Fruit fly (Drosophila melanogaster) whole organism, embryonic: ENCODE data around the gene CG15922.

Experiments used
- BEAF-32 ChIP-seq: fragments of 200-800 bp; sonication (Bioruptor generic); optimal IDR thresholded peaks from 3 replicates; lab custom pipeline; 2017; ENCODE audit warnings: missing biosample characterization, missing genetic modification characterization, mild to moderate bottlenecking, moderate library complexity, missing genetic modification reagents
- C15 ChIP-seq: fragments of 200-800 bp; sonication (Bioruptor generic); IDR thresholded peaks from 3 replicates; pipeline ENCODE4 v1.3.6; 2022; ENCODE audit warnings: missing biosample characterization, missing genetic modification characterization
- CG10431 ChIP-seq: fragments of 200-800 bp; sonication (Bioruptor generic); optimal IDR thresholded peaks from 3 replicates; lab custom pipeline; 2018; ENCODE audit warnings: missing biosample characterization, mild to moderate bottlenecking, missing genetic modification characterization
- CG11247 ChIP-seq: fragments of 200-800 bp; sonication (Bioruptor generic); IDR thresholded peaks from 2 replicates; pipeline ENCODE4 v1.3.6; 2022; ENCODE audit warnings: missing biosample characterization, missing genetic modification characterization
- CG11560 ChIP-seq: fragments of 200-800 bp; sonication (Bioruptor generic); IDR thresholded peaks from 3 replicates; pipeline ENCODE4 v1.3.6; 2022; ENCODE audit warnings: missing biosample characterization, missing genetic modification characterization
- CG11723 ChIP-seq: fragments of 200-800 bp; sonication (Bioruptor generic); optimal IDR thresholded peaks from 2 replicates; lab custom pipeline; 2017; ENCODE audit warnings: missing biosample characterization, mild to moderate bottlenecking, missing genetic modification characterization
- CG12155 ChIP-seq: fragments of 200-800 bp; sonication (Bioruptor generic); optimal IDR thresholded peaks from 3 replicates; lab custom pipeline; 2016; ENCODE audit warnings: missing biosample characterization, missing genetic modification characterization
- CG12236 ChIP-seq: fragments of 200-800 bp; sonication (Bioruptor generic); optimal IDR thresholded peaks from 2 replicates; lab custom pipeline; 2016; ENCODE audit warnings: missing biosample characterization, missing genetic modification characterization
- CG2120 ChIP-seq: fragments of 200-800 bp; sonication (Bioruptor generic); optimal IDR thresholded peaks from 3 replicates; lab custom pipeline; 2016; ENCODE audit warnings: missing biosample characterization, missing genetic modification characterization
- CG33213 ChIP-seq: fragments of 200-800 bp; sonication (Bioruptor generic); optimal IDR thresholded peaks from 3 replicates; lab custom pipeline; 2016; ENCODE audit warnings: missing biosample characterization, missing genetic modification characterization
- CG34224 ChIP-seq: fragments of 200-800 bp; sonication (Bioruptor generic); IDR thresholded peaks from 3 replicates; pipeline ENCODE4 v1.3.6; 2022; ENCODE audit warnings: missing biosample characterization, missing genetic modification characterization; ENCODE audit not compliant: partially characterized antibody
- CG4617 ChIP-seq: fragments of 200-800 bp; sonication (Bioruptor generic); optimal IDR thresholded peaks from 3 replicates; lab custom pipeline; 2016; ENCODE audit warnings: missing biosample characterization, missing genetic modification characterization, borderline replicate concordance
- CG4820 ChIP-seq: fragments of 200-800 bp; sonication (Bioruptor generic); optimal IDR thresholded peaks from 3 replicates; lab custom pipeline; 2016; ENCODE audit warnings: missing biosample characterization, missing genetic modification characterization
- CG7556 ChIP-seq: fragments of 200-800 bp; sonication (Bioruptor generic); optimal IDR thresholded peaks from 2 replicates; lab custom pipeline; 2017; ENCODE audit warnings: missing biosample characterization, mild to moderate bottlenecking, missing genetic modification characterization
- CG7963 ChIP-seq: fragments of 200-800 bp; sonication (Bioruptor generic); IDR thresholded peaks from 3 replicates; pipeline ENCODE4 v1.3.6; 2022; ENCODE audit warnings: missing biosample characterization, missing genetic modification characterization; ENCODE audit not compliant: partially characterized antibody
- CG8359 ChIP-seq: fragments of 200-800 bp; sonication (Bioruptor generic); optimal IDR thresholded peaks from 2 replicates; lab custom pipeline; 2017; ENCODE audit warnings: missing biosample characterization, mild to moderate bottlenecking, missing genetic modification characterization, borderline replicate concordance
- Chrac-16 ChIP-seq: fragments of 200-800 bp; sonication (Bioruptor generic); optimal IDR thresholded peaks from 3 replicates; lab custom pipeline; 2016; ENCODE audit warnings: missing biosample characterization, missing genetic modification characterization
- D19A ChIP-seq: fragments of 200-800 bp; optimal IDR thresholded peaks from 3 replicates; lab custom pipeline; 2019; ENCODE audit warnings: missing biosample characterization, mild to moderate bottlenecking, missing genetic modification characterization, moderate library complexity
- Drgx ChIP-seq: fragments of 200-800 bp; sonication (Bioruptor generic); IDR thresholded peaks from 2 replicates; pipeline ENCODE4 v1.3.6; 2022; ENCODE audit warnings: missing biosample characterization, missing genetic modification characterization
- ERR ChIP-seq: fragments of 200-800 bp; sonication (Bioruptor generic); optimal IDR thresholded peaks from 2 replicates; lab custom pipeline; 2016; ENCODE audit warnings: missing biosample characterization, missing genetic modification characterization
- Eip74EF ChIP-seq, 2 experiments: fragments of 200-800 bp in 1 of 2; fragments of >200 bp in 1 of 2; sonication (Bioruptor generic) in 1 of 2; optimal IDR thresholded peaks; 2 replicates each; lab custom pipeline; 2017 to 2019; ENCODE audit warnings: missing biosample characterization in 2 of 2, missing genetic modification characterization in 2 of 2, mild to moderate bottlenecking in 1 of 2, moderate library complexity in 1 of 2
- Lhr ChIP-seq: fragments of 200-800 bp; sonication (Bioruptor generic); optimal IDR thresholded peaks from 3 replicates; lab custom pipeline; 2017; ENCODE audit warnings: mild to moderate bottlenecking, missing biosample characterization, missing genetic modification reagents, missing genetic modification characterization
- Max ChIP-seq: fragments of 200-800 bp; sonication (Bioruptor generic); optimal IDR thresholded peaks from 2 replicates; lab custom pipeline; 2016; ENCODE audit warnings: missing biosample characterization, mild to moderate bottlenecking, missing genetic modification characterization
- NC2α ChIP-seq: fragments of 200-800 bp; sonication (Bioruptor generic); optimal IDR thresholded peaks from 2 replicates; lab custom pipeline; 2016; ENCODE audit warnings: missing biosample characterization, missing genetic modification characterization
- Nf-YC ChIP-seq: fragments of 200-800 bp; optimal IDR thresholded peaks from 3 replicates; lab custom pipeline; 2019; ENCODE audit warnings: missing biosample characterization, mild to moderate bottlenecking, missing genetic modification characterization, moderate library complexity
- Oli ChIP-seq: fragments of 200-800 bp; sonication (Bioruptor generic); optimal IDR thresholded peaks from 2 replicates; lab custom pipeline; 2018; ENCODE audit warnings: missing biosample characterization, mild to moderate bottlenecking, missing genetic modification characterization, moderate library complexity
- Sox102F ChIP-seq: fragments of 200-800 bp; sonication (Bioruptor generic); optimal IDR thresholded peaks from 2 replicates; lab custom pipeline; 2018; ENCODE audit warnings: missing biosample characterization, mild to moderate bottlenecking, missing genetic modification characterization, moderate library complexity
- Taf1 ChIP-seq: fragments of 200-800 bp; sonication (Bioruptor generic); IDR thresholded peaks from 2 replicates; pipeline ENCODE4 v1.3.6; 2022; ENCODE audit warnings: missing biosample characterization, missing genetic modification characterization
- Vsx1 ChIP-seq: fragments of 200-800 bp; sonication (Bioruptor generic); optimal IDR thresholded peaks from 2 replicates; lab custom pipeline; 2017; ENCODE audit warnings: missing biosample characterization, mild to moderate bottlenecking, missing genetic modification characterization, missing genetic modification reagents
- ara ChIP-seq: fragments of 200-800 bp; sonication (Bioruptor generic); IDR thresholded peaks from 2 replicates; pipeline ENCODE4 v1.3.6; 2022; ENCODE audit warnings: missing biosample characterization, missing genetic modification characterization
- crol ChIP-seq: fragments of 200-800 bp; sonication (Bioruptor generic); IDR thresholded peaks from 2 replicates; pipeline ENCODE4 v1.3.6; 2022; ENCODE audit warnings: missing biosample characterization, missing genetic modification characterization
- dan ChIP-seq: fragments of 200-800 bp; sonication (Bioruptor generic); IDR thresholded peaks from 2 replicates; pipeline ENCODE4 v1.3.6; 2022; ENCODE audit warnings: missing biosample characterization, missing genetic modification characterization
- dati ChIP-seq: fragments of 200-800 bp; sonication (Bioruptor generic); IDR thresholded peaks from 2 replicates; pipeline ENCODE4 v1.3.6; 2022; ENCODE audit warnings: missing biosample characterization, missing genetic modification characterization
- dpn ChIP-seq, 2 experiments: fragments of 200-800 bp; sonication (Bioruptor generic); optimal IDR thresholded peaks; 3 replicates each; lab custom pipeline; 2016; ENCODE audit warnings: missing biosample characterization in 2 of 2, missing genetic modification characterization in 2 of 2
- emc ChIP-seq: fragments of 200-800 bp; sonication (Bioruptor generic); optimal IDR thresholded peaks from 2 replicates; lab custom pipeline; 2016; ENCODE audit warnings: missing biosample characterization, missing genetic modification characterization
- fru ChIP-seq: fragments of >200 bp; optimal IDR thresholded peaks from 2 replicates; lab custom pipeline; 2017
- gcm ChIP-seq: fragments of 200-800 bp; sonication (Bioruptor generic); optimal IDR thresholded peaks from 2 replicates; lab custom pipeline; 2019; ENCODE audit warnings: missing biosample characterization, mild to moderate bottlenecking, missing genetic modification characterization, moderate library complexity
- hbn ChIP-seq: fragments of 200-800 bp; sonication (Bioruptor generic); IDR thresholded peaks from 2 replicates; pipeline ENCODE4 v1.3.6; 2022; ENCODE audit warnings: missing biosample characterization, missing genetic modification characterization; ENCODE audit not compliant: partially characterized antibody
- insv ChIP-seq, 2 experiments: fragments of 200-800 bp; sonication (Bioruptor generic); optimal IDR thresholded peaks; 3 replicates each; lab custom pipeline; 2016 to 2018; ENCODE audit warnings: missing biosample characterization in 2 of 2, missing genetic modification characterization in 2 of 2
- knrl ChIP-seq: fragments of 200-800 bp; sonication (Bioruptor generic); IDR thresholded peaks from 3 replicates; pipeline ENCODE4 v1.3.6; 2022; ENCODE audit warnings: missing biosample characterization, missing genetic modification characterization; ENCODE audit not compliant: partially characterized antibody
- pb ChIP-seq: fragments of 200-800 bp; sonication (Bioruptor generic); optimal IDR thresholded peaks from 3 replicates; lab custom pipeline; 2016; ENCODE audit warnings: missing biosample characterization, missing genetic modification characterization
- pho ChIP-seq: fragments of 200-800 bp; sonication (Bioruptor generic); optimal IDR thresholded peaks from 2 replicates; lab custom pipeline; 2016; ENCODE audit warnings: missing biosample characterization, missing genetic modification characterization
- ranshi ChIP-seq: fragments of 200-800 bp; sonication (Bioruptor generic); IDR thresholded peaks from 2 replicates; pipeline ENCODE4 v1.3.6; 2022; ENCODE audit warnings: missing biosample characterization, missing genetic modification characterization
- row ChIP-seq: fragments of 200-800 bp; sonication (Bioruptor generic); IDR thresholded peaks from 3 replicates; pipeline ENCODE4 v1.3.6; 2022; ENCODE audit warnings: missing biosample characterization, missing genetic modification characterization
- sens ChIP-seq: fragments of 200-800 bp; sonication (Bioruptor generic); peaks from one replicate; lab custom pipeline; 2016; ENCODE audit warnings: missing biosample characterization, missing genetic modification characterization
- sisA ChIP-seq: fragments of 200-800 bp; sonication (Bioruptor generic); IDR thresholded peaks from 2 replicates; pipeline ENCODE4 v1.3.6; 2022; ENCODE audit warnings: missing biosample characterization, missing genetic modification characterization
- wek ChIP-seq: fragments of 200-800 bp; sonication (Bioruptor generic); optimal IDR thresholded peaks from 3 replicates; lab custom pipeline; 2018; ENCODE audit warnings: missing biosample characterization, mild to moderate bottlenecking, missing genetic modification characterization, moderate library complexity
- wor ChIP-seq: fragments of 200-800 bp; sonication (Bioruptor generic); IDR thresholded peaks from 2 replicates; pipeline ENCODE4 v1.3.6; 2022; ENCODE audit warnings: missing biosample characterization, missing genetic modification characterization
- z ChIP-seq: fragments of 200-800 bp; sonication (Bioruptor generic); IDR thresholded peaks from 3 replicates; pipeline ENCODE4 v1.3.6; 2022; ENCODE audit warnings: missing biosample characterization, missing genetic modification characterization

CG15922 gene

DNA sequence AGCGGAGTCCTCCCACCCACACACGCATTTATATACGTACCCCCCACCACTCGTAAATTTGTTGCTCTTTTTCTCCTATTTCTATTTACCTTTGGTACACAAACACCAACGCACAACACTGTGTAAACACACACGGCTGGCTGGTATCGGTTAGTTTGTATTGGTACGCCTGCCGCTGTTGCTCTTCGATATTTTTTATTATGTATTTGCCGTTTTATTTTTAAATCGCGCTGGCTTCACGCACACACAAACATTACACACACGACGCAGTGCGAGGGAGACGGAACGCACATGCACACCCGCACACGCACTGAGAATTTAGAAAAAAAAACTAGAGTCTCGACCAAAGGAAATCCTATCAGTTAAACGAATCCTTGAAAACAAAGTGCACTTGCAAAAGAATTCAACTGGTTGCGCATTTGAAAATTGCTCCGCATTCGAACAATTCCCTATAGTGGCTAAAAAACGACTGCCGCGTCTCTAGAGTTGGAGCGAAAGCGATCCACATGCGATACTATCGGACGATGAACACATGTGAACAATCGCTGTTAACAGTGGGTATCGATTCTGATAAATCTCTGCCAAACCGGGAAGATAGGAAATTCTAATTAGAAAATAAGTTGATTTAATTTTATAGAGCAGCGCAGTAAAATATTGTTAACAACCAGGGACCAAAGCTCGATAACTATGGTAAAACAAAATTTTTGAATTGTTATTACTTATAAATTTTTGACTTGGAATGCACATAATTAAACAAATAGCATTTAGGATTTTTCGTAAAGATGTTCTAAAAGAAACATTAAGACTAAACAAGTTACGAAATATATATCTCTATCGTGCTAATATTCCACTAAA lies 9.2 kb downstream of the CG15922 start (continued):
- TF ChIP-seq CG12155 (GFP tag; lab: Kevin White, UChicago) (no peak), pb (GFP tag; lab: Kevin White, UChicago) (peak; percentile 32), Taf1 (GFP tag; lab: Robert Waterston, UW) (no peak), ranshi (GFP tag; lab: Robert Waterston, UW) (peak; percentile 44; the same call in 1 of the 2 replicates), CG33213 (peak; percentile 46), sens (GFP tag; lab: Kevin White, UChicago) (peak; percentile 83), Max (GFP tag; lab: Kevin White, UChicago) (no peak), D19A (tag; lab: Kevin White, UChicago) (peak; percentile 16), wek (GFP tag; lab: Kevin White, UChicago) (peak; percentile 94), wor (GFP tag; lab: Robert Waterston, UW) (no peak), CG11560 (tag; lab: Robert Waterston, UW) (no peak), Nf-YC (tag; lab: Kevin White, UChicago) (no peak), CG7556 (GFP tag; lab: Kevin White, UChicago) (peak; percentile 8), CG11723 (GFP tag; lab: Kevin White, UChicago) (peak; percentile 84), Drgx (GFP tag; lab: Robert Waterston, UW) (peak; percentile 27), Sox102F (GFP tag; lab: Kevin White, UChicago) (peak; percentile 42), CG10431 (GFP tag; lab: Kevin White, UChicago) (peak; percentile 88), CG4617 (peak; percentile 65), Lhr (GFP tag; lab: Kevin White, UChicago) (peak; percentile 50), pho (GFP tag; lab: Kevin White, UChicago) (no peak), dati (GFP tag; lab: Robert Waterston, UW) (0 out of 2 replicates have a peak, but pooled peaks have one; percentile 24), CG8359 (GFP tag; lab: Kevin White, UChicago) (peak; percentile 51), CG4820 (no peak), sisA (GFP tag; lab: Robert Waterston, UW) (no peak), knrl (GFP tag; lab: Robert Waterston, UW) (peak; percentile 95), Oli (tag; lab: Kevin White, UChicago) (no peak), CG12236 (GFP tag; lab: Kevin White, UChicago) (peak; percentile 84), CG2120 (no peak), BEAF-32 (peak; percentile 95), Vsx1 (GFP tag; lab: Kevin White, UChicago) (peak; percentile 54), ERR (GFP tag; lab: Kevin White, UChicago) (peak; percentile 65), CG7963 (GFP tag; lab: Robert Waterston, UW) (peak; percentile 96), emc (GFP tag; lab: Kevin White, UChicago) (no peak), dpn (GFP tag; optimal IDR thresholded peaks at IDR 0.05; lab: Kevin White, UChicago) (peak; percentile 26 to 35), CG11247 (GFP tag; lab: Robert Waterston, UW) (peak; percentile 9; the same call in 1 of the 2 replicates), hbn (GFP tag; lab: Robert Waterston, UW) (peak; percentile 89), fru (lab: Kevin White, UChicago) (no peak), row (GFP tag; lab: Robert Waterston, UW) (no peak; the same call in 2 of the 3 replicates), Eip74EF (GFP tag; optimal IDR thresholded peaks at IDR 0.05; lab: Kevin White, UChicago) (peak in 1 of 2 experiments; percentile 67), ara (GFP tag; lab: Robert Waterston, UW) (peak; percentile 57; the same call in 1 of the 2 replicates), Chrac-16 (GFP tag; lab: Kevin White, UChicago) (no peak), insv (GFP tag; optimal IDR thresholded peaks at IDR 0.05; lab: Kevin White, UChicago) (peak; percentile 72 to 96), NC2α (GFP tag; lab: Kevin White, UChicago) (peak; percentile 59), C15 (GFP tag; lab: Robert Waterston, UW) (no peak; the same call in 2 of the 3 replicates), CG34224 (GFP tag; lab: Robert Waterston, UW) (peak; percentile 90), dan (GFP tag; lab: Robert Waterston, UW) (no peak), crol (GFP tag; lab: Robert Waterston, UW) (no peak; the same call in 1 of the 2 replicates), z (GFP tag; lab: Robert Waterston, UW) (no peak), gcm (GFP tag; lab: Kevin White, UChicago) (peak; percentile 81)
